Worm (Caenorhabditis elegans) whole organism, L4 larva: Measurements from ENCODE around the gene rml-3.

Source experiments
- F37D6.2 ChIP-seq: sonication (generic microtip); optimal IDR thresholded peaks from 2 replicates; lab custom pipeline; 2016; ENCODE audit warnings: mild to moderate bottlenecking, missing genetic modification characterization, missing compliant biosample characterization
- T26A8.4 ChIP-seq: fragments of 200-800 bp; sonication (Bioruptor generic); IDR thresholded peaks from 2 replicates; pipeline ENCODE4 v1.3.6; 2022; ENCODE audit warnings: missing genetic modification characterization, missing compliant biosample characterization
- Y105C5A.15 ChIP-seq: fragments of 200-800 bp; sonication (Bioruptor generic); IDR thresholded peaks from 2 replicates; pipeline ENCODE4 v1.3.6; 2022; ENCODE audit warnings: missing genetic modification characterization, missing compliant biosample characterization
- aha-1 ChIP-seq: fragments of 150-350 bp; peaks from one replicate; lab custom pipeline; 2014; ENCODE audit warnings: missing biosample characterization, missing genetic modification characterization
- ceh-20 ChIP-seq: fragments of 200-800 bp; sonication (Bioruptor generic); IDR thresholded peaks from 2 replicates; pipeline ENCODE4 v1.3.6; 2022; ENCODE audit warnings: missing genetic modification reagents, missing genetic modification characterization, missing compliant biosample characterization
- ceh-82 ChIP-seq: sonication (generic microtip); optimal IDR thresholded peaks from 2 replicates; lab custom pipeline; 2017; ENCODE audit warnings: missing biosample characterization, missing genetic modification characterization
- ces-1 ChIP-seq: fragments of 150-350 bp; sonication (generic microtip); optimal IDR thresholded peaks from 4 replicates; lab custom pipeline; 2014; ENCODE audit warnings: missing biosample characterization, missing genetic modification reagents, missing genetic modification characterization
- daf-16 ChIP-seq, 3 experiments: sonication (generic microtip); optimal IDR thresholded peaks; 2 replicates each; lab custom pipeline; 2016 to 2017; ENCODE audit warnings: missing genetic modification characterization in 3 of 3, missing genetic modification reagents in 3 of 3, mild to moderate bottlenecking in 2 of 3, missing compliant biosample characterization in 2 of 3, missing biosample characterization in 1 of 3, moderate library complexity in 1 of 3
- daf-8 ChIP-seq: fragments of 200-800 bp; sonication (Bioruptor generic); IDR thresholded peaks from 2 replicates; pipeline ENCODE4 v1.3.6; 2022; ENCODE audit warnings: missing genetic modification characterization, missing compliant biosample characterization
- dmd-6 ChIP-seq: fragments of 200-800 bp; sonication (Bioruptor generic); IDR thresholded peaks from 2 replicates; pipeline ENCODE4 v1.3.6; 2022; ENCODE audit warnings: missing genetic modification reagents, missing genetic modification characterization, missing compliant biosample characterization
- dve-1 ChIP-seq: sonication (generic microtip); optimal IDR thresholded peaks from 2 replicates; lab custom pipeline; 2017; ENCODE audit warnings: antibody characterized with exemption, mild to moderate bottlenecking, missing genetic modification characterization, missing compliant biosample characterization; ENCODE audit not compliant: insufficient read depth
- hif-1 ChIP-seq, 2 experiments: sonication (generic microtip); optimal IDR thresholded peaks; 2 replicates each; lab custom pipeline; 2016 to 2017; ENCODE audit warnings: missing compliant biosample characterization in 2 of 2, missing genetic modification characterization in 2 of 2, missing genetic modification reagents in 2 of 2, missing genotype in 2 of 2, mild to moderate bottlenecking in 1 of 2
- hlh-11 ChIP-seq: fragments of 200-800 bp; sonication (Bioruptor generic); optimal IDR thresholded peaks from 2 replicates; lab custom pipeline; 2018; ENCODE audit warnings: mild to moderate bottlenecking, missing genetic modification characterization, missing compliant biosample characterization
- hlh-30 ChIP-seq: sonication (generic microtip); optimal IDR thresholded peaks from 2 replicates; lab custom pipeline; 2017; ENCODE audit warnings: antibody characterized with exemption, mild to moderate bottlenecking, missing genetic modification characterization, missing compliant biosample characterization; ENCODE audit not compliant: insufficient read depth
- hmg-1.1 ChIP-seq: fragments of 200-800 bp; sonication (Bioruptor generic); IDR thresholded peaks from 2 replicates; pipeline ENCODE4 v1.3.6; 2022; ENCODE audit warnings: missing genetic modification reagents, missing genetic modification characterization, missing compliant biosample characterization
- lir-3 ChIP-seq: sonication (generic microtip); optimal IDR thresholded peaks from 2 replicates; lab custom pipeline; 2016; ENCODE audit warnings: mild to moderate bottlenecking, missing genetic modification characterization, missing compliant biosample characterization
- lsy-2 ChIP-seq, 2 experiments: fragments of 150-350 bp in 1 of 2; sonication (generic microtip) in 1 of 2; optimal IDR thresholded peaks; 2 replicates each; lab custom pipeline; 2014 to 2017; ENCODE audit warnings: missing biosample characterization in 2 of 2, missing genetic modification characterization in 2 of 2
- mdl-1 ChIP-seq, 2 experiments: fragments of 150-350 bp in 1 of 2; sonication (generic microtip) in 1 of 2; optimal IDR thresholded peaks; 2 replicates each; lab custom pipeline; 2014 to 2017; ENCODE audit warnings: missing biosample characterization in 2 of 2, missing genetic modification characterization in 2 of 2
- mep-1 ChIP-seq: fragments of 150-350 bp; sonication (generic microtip); optimal IDR thresholded peaks from 3 replicates; lab custom pipeline; 2014; ENCODE audit warnings: missing biosample characterization, missing genetic modification characterization
- mes-2 ChIP-seq: sonication (generic microtip); optimal IDR thresholded peaks from 2 replicates; lab custom pipeline; 2016; ENCODE audit warnings: missing genotype, mild to moderate bottlenecking, missing genetic modification characterization, missing compliant biosample characterization; ENCODE audit not compliant: poor library complexity, severe bottlenecking
- mxl-3 ChIP-seq: fragments of 200-800 bp; sonication (Bioruptor generic); optimal IDR thresholded peaks from 2 replicates; lab custom pipeline; 2018; ENCODE audit warnings: mild to moderate bottlenecking, missing genetic modification characterization, missing compliant biosample characterization
- nhr-10 ChIP-seq: fragments of 150-350 bp; optimal IDR thresholded peaks from 2 replicates; lab custom pipeline; 2014; ENCODE audit warnings: missing biosample characterization, missing genetic modification characterization
- nhr-111 ChIP-seq: fragments of 200-800 bp; sonication (Bioruptor generic); optimal IDR thresholded peaks from 2 replicates; lab custom pipeline; 2018; ENCODE audit warnings: mild to moderate bottlenecking, missing genetic modification characterization, missing compliant biosample characterization
- nhr-25 ChIP-seq: sonication (generic microtip); optimal IDR thresholded peaks from 2 replicates; lab custom pipeline; 2017; ENCODE audit warnings: missing genetic modification characterization, mild to moderate bottlenecking, missing compliant biosample characterization, antibody characterized with exemption, moderate library complexity, borderline replicate concordance; ENCODE audit not compliant: insufficient read depth
- nhr-28 ChIP-seq: fragments of 150-350 bp; optimal IDR thresholded peaks from 2 replicates; lab custom pipeline; 2014; ENCODE audit warnings: missing biosample characterization, missing genetic modification characterization
- nhr-42 ChIP-seq: fragments of 200-800 bp; sonication (Bioruptor generic); IDR thresholded peaks from 2 replicates; pipeline ENCODE4 v1.3.6; 2022; ENCODE audit warnings: missing genetic modification characterization, missing compliant biosample characterization
- nhr-48 ChIP-seq: sonication (generic microtip); optimal IDR thresholded peaks from 2 replicates; lab custom pipeline; 2016; ENCODE audit warnings: mild to moderate bottlenecking, missing genetic modification characterization, missing compliant biosample characterization
- nhr-6 ChIP-seq: fragments of 150-350 bp; optimal IDR thresholded peaks from 2 replicates; lab custom pipeline; 2014; ENCODE audit warnings: missing biosample characterization, missing genetic modification characterization
- nhr-77 ChIP-seq: fragments of 150-350 bp; optimal IDR thresholded peaks from 2 replicates; lab custom pipeline; 2014; ENCODE audit warnings: missing biosample characterization, missing genetic modification characterization
- sdz-12 ChIP-seq: fragments of 200-800 bp; sonication (Bioruptor generic); optimal IDR thresholded peaks from 2 replicates; lab custom pipeline; 2018; ENCODE audit warnings: mild to moderate bottlenecking, missing genetic modification characterization, missing compliant biosample characterization
- snpc-4 ChIP-seq: fragments of 150-350 bp; optimal IDR thresholded peaks from 2 replicates; lab custom pipeline; 2014; ENCODE audit warnings: missing biosample characterization, missing genetic modification characterization
- spr-3 ChIP-seq: fragments of 200-800 bp; sonication (Bioruptor generic); optimal IDR thresholded peaks from 2 replicates; lab custom pipeline; 2018; ENCODE audit warnings: mild to moderate bottlenecking, missing genetic modification characterization, missing compliant biosample characterization
- tag-97 ChIP-seq: fragments of 200-800 bp; sonication (Bioruptor generic); IDR thresholded peaks from 2 replicates; pipeline ENCODE4 v1.3.6; 2022; ENCODE audit warnings: missing genetic modification characterization, missing compliant biosample characterization
- zfp-3 ChIP-seq: fragments of 200-800 bp; sonication (Bioruptor generic); conservative IDR thresholded peaks from 2 replicates; pipeline ENCODE4 v1.3.6; 2022; ENCODE audit warnings: missing genetic modification reagents, missing genetic modification characterization, missing compliant biosample characterization
- ztf-11 ChIP-seq: fragments of 150-350 bp; optimal IDR thresholded peaks from 2 replicates; lab custom pipeline; 2014; ENCODE audit warnings: missing biosample characterization, missing genetic modification characterization
- ztf-7 ChIP-seq: fragments of 150-350 bp; optimal IDR thresholded peaks from 2 replicates; lab custom pipeline; 2014; ENCODE audit warnings: missing biosample characterization, missing genetic modification characterization

rml-3 gene

ce11 chrX:6245499-6245898, 6.6 kb upstream of the rml-3 start (continued):
- TF ChIP-seq ztf-11 (tag; lab: Kevin White, UChicago) = no peak
- TF ChIP-seq snpc-4 (tag; lab: Kevin White, UChicago) = no peak
- no peak for TF ChIP-seq nhr-42 (GFP tag; lab: Robert Waterston, UW)
- TF ChIP-seq zfp-3 (GFP tag; lab: Robert Waterston, UW) = no peak
- no peak for TF ChIP-seq lir-3 (tag; lab: Kevin White, UChicago)
- TF ChIP-seq Y105C5A.15 = no peak
- peak; percentile 13 for TF ChIP-seq nhr-6
- peak; percentile 41 for TF ChIP-seq dve-1
- no peak for TF ChIP-seq spr-3 (GFP tag; lab: Kevin White, UChicago)
- TF ChIP-seq, all 104 proteins: peak for 5

- TF ChIP-seq T26A8.4 (no peak), daf-16 (GFP tag; optimal IDR thresholded peaks at IDR 0.05; lab: Kevin White, UChicago) (no peak), daf-16 (tag; optimal IDR thresholded peaks at IDR 0.05; lab: Kevin White, UChicago) (peak; percentile 54), mdl-1 (tag; optimal IDR thresholded peaks at IDR 0.05; lab: Kevin White, UChicago) (peak in 1 of 2 experiments; percentile 44), dve-1 (peak; percentile 63), ceh-82 (tag; lab: Kevin White, UChicago) (no peak), aha-1 (tag; lab: Kevin White, UChicago) (peak; percentile 65), nhr-28 (tag; lab: Kevin White, UChicago) (peak; percentile 66), hlh-11 (peak; percentile 13), nhr-10 (tag; lab: Kevin White, UChicago) (peak; percentile 24), hlh-30 (tag; lab: Kevin White, UChicago) (peak; percentile 42), nhr-77 (tag; lab: Kevin White, UChicago) (peak; percentile 21), mes-2 (tag; lab: Kevin White, UChicago) (no peak)
- TF ChIP-seq, all 104 proteins: peak for 9
These were observed 1.8 kb upstream of the rml-3 start, which contains the start of gene got-2.2 for ce11 chrX:6240640-6241033. TSS of gene got-2.2 (plus strand) at chrX:6240983.

ce11 chrX:6239927-6240639, 1.2 kb upstream of the rml-3 start:
- TF ChIP-seq aha-1 (tag; lab: Kevin White, UChicago) = peak; percentile 2
- peak in 1 of 2 experiments; percentile 53 for TF ChIP-seq hif-1 (tag; optimal IDR thresholded peaks at IDR 0.05; lab: Kevin White, UChicago)
- TF ChIP-seq hlh-11 = peak; percentile 51
- TF ChIP-seq mxl-3 (GFP tag; lab: Kevin White, UChicago) = peak; percentile 96
- TF ChIP-seq nhr-111 (GFP tag; lab: Kevin White, UChicago) = no peak
- TF ChIP-seq dmd-6 (GFP tag; lab: Robert Waterston, UW) = peak; percentile 6; the same call in 1 of the 2 replicates
- no peak for TF ChIP-seq ceh-20 (GFP tag; lab: Robert Waterston, UW)
- TF ChIP-seq hmg-1.1 = peak; percentile 53; the same call in 1 of the 2 replicates
- TF ChIP-seq lsy-2 (tag; optimal IDR thresholded peaks at IDR 0.05; lab: Kevin White, UChicago) = peak in 1 of 2 experiments; percentile 19
- TF ChIP-seq mep-1 (tag; lab: Kevin White, UChicago) = peak; percentile 3
- TF ChIP-seq daf-8 = no peak
- no peak for TF ChIP-seq Y105C5A.15
- peak; percentile 10 for TF ChIP-seq F37D6.2
- TF ChIP-seq mdl-1 (tag; optimal IDR thresholded peaks at IDR 0.05; lab: Kevin White, UChicago) = peak in 1 of 2 experiments; percentile 56
- peak in 1 of 2 experiments; percentile 67 for TF ChIP-seq daf-16 (GFP tag; optimal IDR thresholded peaks at IDR 0.05; lab: Kevin White, UChicago)
- TF ChIP-seq daf-16 (tag; optimal IDR thresholded peaks at IDR 0.05; lab: Kevin White, UChicago) = no peak
- TF ChIP-seq, all 104 proteins: peak for 11

- TF ChIP-seq nhr-25 (tag; lab: Kevin White, UChicago) (peak; percentile 48), nhr-48 (tag; lab: Kevin White, UChicago) (no peak), sdz-12 (GFP tag; lab: Kevin White, UChicago) (no peak), ztf-7 (no peak), ces-1 (GFP tag; lab: Kevin White, UChicago) (no peak), tag-97 (GFP tag; lab: Robert Waterston, UW) (no peak)
These were observed 3.4 kb downstream of the rml-3 start, which contains the start of gene hsp-43 for ce11 chrX:6235443-6235842. TSS of gene hsp-43 (minus strand) at chrX:6235543.
